Fruit fly (Drosophila melanogaster): ENCODE data around the gene CG42820.

DNA sequence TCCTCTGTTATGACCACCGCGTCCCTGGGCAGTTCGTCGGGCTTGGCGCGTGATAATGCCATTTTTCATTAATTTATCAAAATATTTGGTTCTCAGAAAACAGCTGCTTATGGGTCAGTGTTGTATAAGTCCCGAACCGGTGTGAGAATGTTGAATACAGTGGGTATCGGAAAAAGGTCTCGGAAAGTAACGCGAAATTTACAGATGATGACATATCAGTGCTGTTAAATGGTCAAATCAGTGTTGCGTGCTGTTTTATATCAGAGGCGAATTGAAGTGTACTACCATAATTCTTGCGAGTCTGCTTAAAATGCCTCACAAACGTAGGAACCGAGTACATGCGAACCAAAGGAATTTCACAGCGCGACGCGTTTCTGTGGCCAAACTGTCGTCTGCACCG, 9.6 kb downstream of the CG42820 start, which contains the start of the genes CG13392 and Rcd4:
- TF ChIP-seq ss (GFP tag; optimal IDR thresholded peaks at IDR 0.05) (peak in 1 of 2 experiments; percentile 26), CG11762 (GFP tag; optimal IDR thresholded peaks at IDR 0.05; ENCODE audit: insufficient read depth) (peak; percentile 21), salr (GFP tag; optimal IDR thresholded peaks at IDR 0.05) (peak; percentile 15 to 36), CG3919 (GFP tag; optimal IDR thresholded peaks at IDR 0.05) (peak; percentile 79), CG32006 (GFP tag; optimal IDR thresholded peaks at IDR 0.05) (peak; percentile 41), Hr39 (GFP tag; optimal IDR thresholded peaks at IDR 0.05) (peak; percentile 66), Gug (GFP tag; IDR thresholded peaks at IDR 0.05) (no peak), Eip93F (GFP tag; optimal IDR thresholded peaks at IDR 0.05) (no peak), spab (GFP tag; optimal IDR thresholded peaks at IDR 0.05) (no peak), CG3032 (tag; optimal IDR thresholded peaks at IDR 0.05) (peak; percentile 47), CG11902 (GFP tag; optimal IDR thresholded peaks at IDR 0.05) (peak; percentile 39), CG34406 (GFP tag; optimal IDR thresholded peaks at IDR 0.05) (peak; percentile 14), Blimp-1 (GFP tag; optimal IDR thresholded peaks at IDR 0.05) (no peak), Ets21C (GFP tag; optimal IDR thresholded peaks at IDR 0.05) (peak; percentile 42)

Measured in whole organism, prepupa.